Worm (Caenorhabditis elegans) whole organism, L4/young adult: ENCODE data around the gene sma-5.
"Not testable (repeated sequence)": the region's sequence is repeated elsewhere in the genome, so short reads cannot be mapped to it uniquely, and the experiment has no call there.

Experiments used
- W03F9.2 ChIP-seq: fragments of 150-350 bp; optimal IDR thresholded peaks from 2 replicates; lab custom pipeline; 2014; ENCODE audit warnings: missing biosample characterization, missing genetic modification characterization
- dao-5 ChIP-seq: sonication (generic microtip); optimal IDR thresholded peaks from 2 replicates; lab custom pipeline; 2016; ENCODE audit warnings: missing genotype, missing genetic modification characterization, moderate library complexity, missing compliant biosample characterization
- him-1 ChIP-seq: sonication (generic microtip); optimal IDR thresholded peaks from 2 replicates; lab custom pipeline; 2016; ENCODE audit warnings: missing genotype, missing genetic modification reagents, missing genetic modification characterization, missing compliant biosample characterization

sma-5 gene

DNA sequence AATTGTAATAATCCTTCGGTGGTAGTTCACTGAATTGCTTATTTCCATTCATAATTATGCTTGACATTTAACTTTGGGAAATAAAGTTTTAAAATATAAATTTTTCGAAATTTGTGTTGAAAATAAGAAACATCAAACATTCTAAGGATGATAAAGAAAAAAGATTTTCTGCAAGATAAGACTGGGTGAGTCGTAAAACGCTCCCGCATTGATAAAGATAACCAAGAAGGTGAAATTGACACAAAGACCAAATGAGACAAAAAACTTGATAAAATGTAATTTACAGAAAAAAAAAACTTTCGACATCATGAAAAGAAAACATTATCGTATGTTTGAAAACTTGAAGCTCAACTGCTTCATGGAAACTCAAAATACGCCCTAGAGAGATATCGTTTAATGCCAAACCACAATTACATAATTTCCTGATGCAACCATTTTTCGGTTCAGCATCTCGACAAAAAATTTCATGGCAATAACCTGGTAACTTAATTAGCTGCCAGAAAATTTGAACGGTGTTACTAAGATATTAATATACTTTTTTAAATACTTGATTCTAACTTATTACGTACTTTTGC, 37.2 kb downstream of the sma-5 start:
- no peak for TF ChIP-seq W03F9.2 (tag; lab: Kevin White, UChicago)
- TF ChIP-seq him-1, result no peak
- TF ChIP-seq dao-5 (tag; lab: Kevin White, UChicago), result no peak

DNA sequence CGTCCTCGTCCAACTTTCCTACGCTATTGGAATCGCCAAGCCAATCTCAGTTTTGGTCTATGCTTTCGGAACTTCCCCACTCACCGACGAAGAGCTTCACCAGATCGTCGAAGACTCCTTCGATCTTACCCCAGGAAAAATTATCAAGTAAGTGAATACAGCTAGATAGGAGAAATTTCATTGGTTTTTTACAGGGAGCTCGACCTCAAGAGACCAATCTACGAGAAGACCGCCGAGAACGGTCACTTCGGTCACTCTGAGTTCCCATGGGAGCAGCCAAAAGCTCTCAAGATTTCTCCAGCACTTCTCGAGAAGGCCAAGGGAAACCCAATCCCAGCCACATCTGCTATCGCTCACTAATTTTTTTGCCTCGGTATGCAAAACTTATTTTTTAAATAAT, 38.3 kb downstream of the sma-5 start:
- no peak for TF ChIP-seq W03F9.2 (tag; lab: Kevin White, UChicago)
- TF ChIP-seq dao-5 (tag; lab: Kevin White, UChicago), result no peak
- no peak for TF ChIP-seq him-1

DNA sequence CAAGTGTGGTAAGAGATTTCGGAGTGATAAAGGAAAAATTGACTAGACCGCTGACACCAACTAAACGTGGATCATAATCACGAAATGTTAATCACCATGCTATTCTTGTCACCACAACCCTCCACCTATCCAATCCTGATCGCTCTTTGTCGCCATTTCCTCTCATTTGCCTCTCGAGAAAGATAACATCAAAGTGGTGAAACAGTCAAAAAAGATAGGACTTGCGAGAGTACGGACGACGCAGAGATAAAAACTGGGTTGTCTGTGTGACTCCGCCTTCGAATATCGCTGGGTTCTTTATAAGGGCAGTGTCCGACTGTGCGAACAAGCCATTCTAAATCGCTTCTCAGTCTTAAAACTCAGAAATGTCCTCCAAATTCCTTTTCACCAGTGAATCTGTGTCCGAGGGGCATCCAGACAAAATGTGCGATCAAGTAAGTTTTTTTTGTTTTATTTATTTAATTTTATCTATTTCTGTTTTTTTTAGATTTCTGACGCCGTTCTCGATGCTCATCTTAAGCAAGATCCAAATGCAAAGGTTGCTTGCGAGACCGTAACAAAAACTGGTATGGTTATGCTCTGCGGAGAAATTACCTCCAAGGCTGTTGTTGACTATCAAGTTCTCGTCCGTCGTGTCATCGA, 39.6 kb downstream of the sma-5 start, which contains the start of gene sams-1:
TSS of gene sams-1 (plus strand) at position 300 of the 642 bp plus-strand sequence.
- TF ChIP-seq him-1, result no peak
- no peak for TF ChIP-seq dao-5 (tag; lab: Kevin White, UChicago)
- TF ChIP-seq W03F9.2 (tag; lab: Kevin White, UChicago), result no peak

DNA sequence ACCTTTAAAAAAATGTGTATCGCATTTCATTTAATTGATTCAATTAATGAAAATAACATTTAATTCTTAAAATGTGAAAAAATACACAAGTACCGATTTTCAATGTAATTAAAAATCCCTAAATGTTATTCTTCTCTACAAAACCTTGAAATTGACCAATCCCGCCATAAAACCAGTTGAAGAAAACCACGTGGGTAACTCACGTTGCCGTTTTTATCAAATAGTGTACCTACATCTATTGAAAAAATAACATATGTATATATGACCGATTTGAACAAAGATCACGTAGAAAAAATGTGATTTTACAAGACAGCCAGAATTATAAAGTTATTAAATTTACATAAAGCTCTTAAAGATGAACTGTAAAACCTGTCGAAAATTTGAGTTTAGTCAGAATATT, 40.2 kb downstream of the sma-5 start:
- no peak for TF ChIP-seq him-1
- no peak for TF ChIP-seq dao-5 (tag; lab: Kevin White, UChicago)
- TF ChIP-seq W03F9.2 (tag; lab: Kevin White, UChicago), result no peak

DNA sequence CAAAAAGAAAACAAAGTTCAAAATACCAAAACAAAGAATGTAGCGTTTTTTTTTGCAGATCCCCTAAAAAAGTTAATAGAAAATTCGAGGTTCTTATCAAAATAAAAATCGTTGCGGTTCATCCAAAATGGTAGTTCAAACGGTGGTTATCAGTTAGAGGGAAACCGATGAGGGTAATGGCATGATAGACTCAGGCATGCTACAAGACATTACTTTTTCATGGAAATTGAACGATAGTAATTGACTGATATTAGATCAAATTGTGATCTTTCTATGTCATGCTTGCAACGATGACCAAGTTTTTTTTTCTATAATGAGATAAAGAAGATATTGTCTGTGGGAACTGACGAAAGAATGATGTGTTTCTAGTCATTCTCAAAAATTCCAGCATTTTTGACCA, 40.8 kb downstream of the sma-5 start:
- TF ChIP-seq W03F9.2 (tag; lab: Kevin White, UChicago) (no peak), him-1 (no peak), dao-5 (tag; lab: Kevin White, UChicago) (no peak)

DNA sequence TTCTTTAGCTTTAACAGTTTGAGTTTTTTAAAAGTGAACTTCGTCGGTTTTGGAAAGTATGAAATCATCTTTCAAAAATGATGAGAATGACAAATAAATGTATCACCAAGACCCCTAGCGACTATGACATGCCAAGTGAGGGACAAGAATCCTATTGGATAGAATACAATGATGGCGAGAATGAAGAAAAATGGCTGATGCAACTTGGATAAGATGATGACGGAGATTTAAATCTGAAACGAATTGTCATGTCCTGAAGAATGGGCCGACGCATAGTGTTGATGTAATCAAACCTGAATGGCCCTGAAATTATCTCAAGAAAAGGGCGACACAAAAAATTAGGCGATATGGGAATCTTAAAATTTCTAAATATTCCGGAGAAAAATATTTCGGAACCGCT, 41.7 kb downstream of the sma-5 start:
- TF ChIP-seq dao-5 (tag; lab: Kevin White, UChicago) (no peak), him-1 (no peak), W03F9.2 (tag; lab: Kevin White, UChicago) (no peak)

DNA sequence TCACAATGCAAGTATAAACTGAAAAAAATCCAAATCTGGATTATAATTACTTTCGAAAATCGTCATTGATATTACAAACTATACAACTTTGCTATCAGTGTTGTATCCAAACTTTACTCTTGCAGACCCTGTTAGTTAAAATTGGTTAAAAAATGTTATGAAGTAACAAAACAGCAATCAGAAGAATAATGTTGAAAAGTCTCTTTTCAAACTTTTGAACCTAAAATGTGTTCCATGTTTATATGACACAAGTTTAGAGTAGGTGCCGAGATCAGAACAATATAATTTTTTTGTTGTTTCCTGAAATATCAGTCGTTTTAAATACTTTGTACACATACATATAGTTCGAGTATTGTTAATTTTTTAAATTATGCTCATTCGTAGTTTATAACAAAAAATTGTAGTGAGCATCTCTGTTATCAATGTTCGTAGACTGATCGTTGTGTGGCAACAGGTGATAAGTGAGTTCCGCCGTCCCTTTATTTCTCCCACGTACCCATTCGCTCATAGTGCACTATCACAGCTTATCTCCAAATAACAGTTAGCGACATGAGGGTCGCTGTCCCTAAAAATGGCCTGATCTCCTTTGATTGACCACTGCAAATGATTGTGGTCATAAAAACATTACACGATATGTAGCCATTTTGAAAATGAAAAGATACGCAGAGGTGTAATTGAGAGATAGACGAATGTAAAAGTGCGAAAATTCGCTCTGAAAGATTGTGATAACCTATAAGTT, 43.1 kb downstream of the sma-5 start:
- no peak for TF ChIP-seq him-1
- TF ChIP-seq W03F9.2 (tag; lab: Kevin White, UChicago), result no peak
- no peak for TF ChIP-seq dao-5 (tag; lab: Kevin White, UChicago)

DNA sequence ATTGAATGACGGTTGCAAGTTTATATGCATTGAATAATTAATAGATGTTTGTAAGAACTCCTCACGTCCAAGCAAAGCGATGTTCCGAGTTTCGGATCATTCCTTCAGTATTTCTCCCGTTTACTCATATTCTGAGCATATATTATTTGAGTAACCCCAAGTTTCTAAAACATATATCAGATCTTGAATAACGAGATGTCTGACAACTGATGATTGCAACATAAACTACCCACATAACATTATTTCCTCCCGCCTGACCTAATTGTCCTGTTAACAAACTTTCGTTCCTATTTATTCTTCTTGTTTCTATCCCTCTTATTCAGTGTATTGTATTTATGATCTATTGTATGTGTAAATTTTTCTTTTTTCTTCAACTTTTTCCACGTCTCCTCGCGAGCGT, 44.2 kb downstream of the sma-5 start, which contains the start of gene C49F5.13:
TSS of gene C49F5.13 (plus strand) at position 301 of the 400 bp plus-strand sequence.
- TF ChIP-seq him-1; W03F9.2 (tag; lab: Kevin White, UChicago); dao-5 (tag; lab: Kevin White, UChicago): not testable (repeated sequence)

DNA sequence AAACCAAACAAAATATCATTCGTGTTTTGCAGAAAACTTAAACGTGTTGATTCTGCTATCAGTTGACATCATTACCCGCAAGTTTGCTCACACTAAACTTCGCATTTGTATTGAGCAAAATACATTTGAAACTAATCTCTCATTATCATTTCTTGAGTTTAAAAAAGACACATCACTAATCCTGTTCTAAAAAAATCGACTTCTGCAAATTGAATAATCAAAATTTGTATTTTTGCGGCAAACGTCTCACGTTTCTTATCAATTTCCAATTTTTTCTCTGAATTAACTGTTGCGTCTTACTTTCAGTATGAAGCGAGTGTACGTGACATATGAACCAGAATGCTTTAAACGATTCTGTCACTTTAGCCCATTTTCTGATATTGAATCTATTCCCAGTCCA, 45.5 kb downstream of the sma-5 start, which contains the start of gene C49F5.8:
TSS of gene C49F5.8 (plus strand) at position 301 of the 400 bp plus-strand sequence.
- TF ChIP-seq W03F9.2 (tag; lab: Kevin White, UChicago), result no peak
- TF ChIP-seq dao-5 (tag; lab: Kevin White, UChicago), result no peak
- TF ChIP-seq him-1, result no peak

DNA sequence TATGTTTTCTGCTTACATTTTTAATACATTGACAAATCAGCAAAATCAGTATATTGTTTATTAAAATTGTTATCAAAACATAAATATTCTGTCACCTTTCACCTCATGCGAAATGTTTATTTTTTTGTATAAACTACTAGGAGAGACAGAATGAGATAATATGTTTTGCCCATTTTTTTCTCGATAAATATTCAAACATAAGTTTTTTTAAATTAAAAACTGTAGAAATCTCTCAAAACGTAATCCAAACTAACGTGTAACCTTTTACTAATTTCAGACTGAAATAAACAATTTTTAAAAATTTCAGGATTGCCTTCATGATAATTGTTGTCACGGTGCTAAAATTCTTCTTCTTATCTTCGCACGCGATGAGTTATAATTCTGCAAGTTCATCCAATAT, 48.1 kb downstream of the sma-5 start, which contains the start of gene T08D10.5:
TSS of gene T08D10.5 (plus strand) at position 301 of the 400 bp plus-strand sequence.
- TF ChIP-seq W03F9.2 (tag; lab: Kevin White, UChicago), result no peak
- no peak for TF ChIP-seq him-1

DNA sequence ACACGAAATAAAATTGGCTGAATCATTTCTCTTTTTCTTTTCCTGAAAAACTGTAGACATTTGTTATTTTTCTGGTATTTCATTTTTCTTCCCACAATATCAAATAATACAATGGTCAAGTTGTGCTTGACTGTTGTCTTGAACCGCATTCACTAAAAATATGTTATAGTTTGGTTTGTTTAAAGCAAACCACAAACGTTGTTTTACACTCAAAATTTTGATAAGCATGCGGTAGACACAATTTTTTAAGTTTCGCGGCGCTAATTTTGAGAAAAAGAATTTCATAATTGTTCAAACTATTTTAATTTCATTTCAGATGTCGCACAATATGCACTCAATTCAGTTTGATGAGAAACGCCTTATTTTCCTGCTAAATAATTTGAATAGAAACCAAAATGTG, 50.2 kb downstream of the sma-5 start, which contains the start of gene T08D10.3:
TSS of gene T08D10.3 (plus strand) at position 301 of the 400 bp plus-strand sequence.
- TF ChIP-seq dao-5 (tag; lab: Kevin White, UChicago), result no peak
- TF ChIP-seq him-1, result no peak
- TF ChIP-seq W03F9.2 (tag; lab: Kevin White, UChicago), result no peak

DNA sequence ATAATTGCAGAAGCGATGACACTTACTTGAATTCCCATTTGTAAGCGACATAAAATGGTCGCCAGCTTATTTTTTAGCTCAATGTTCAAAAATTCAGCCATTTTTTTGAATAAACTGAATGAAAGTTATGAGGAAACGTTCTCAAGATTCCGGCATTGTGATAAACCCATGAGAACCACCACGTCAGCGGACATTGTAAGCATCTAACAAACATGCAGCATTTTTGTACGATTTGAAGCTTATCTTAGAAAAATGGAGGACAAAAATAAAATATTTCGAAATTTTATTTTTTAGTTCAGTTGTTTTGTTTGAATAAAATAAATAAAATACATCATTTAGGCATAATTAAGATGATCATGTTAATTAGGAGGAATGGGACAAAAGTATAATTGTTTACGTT, 52.1 kb downstream of the sma-5 start, which contains the start of gene T08D10.4:
TSS of gene T08D10.4 (minus strand) at position 101 of the 400 bp plus-strand sequence.
- no peak for TF ChIP-seq W03F9.2 (tag; lab: Kevin White, UChicago)
- no peak for TF ChIP-seq dao-5 (tag; lab: Kevin White, UChicago)
- TF ChIP-seq him-1, result no peak

DNA sequence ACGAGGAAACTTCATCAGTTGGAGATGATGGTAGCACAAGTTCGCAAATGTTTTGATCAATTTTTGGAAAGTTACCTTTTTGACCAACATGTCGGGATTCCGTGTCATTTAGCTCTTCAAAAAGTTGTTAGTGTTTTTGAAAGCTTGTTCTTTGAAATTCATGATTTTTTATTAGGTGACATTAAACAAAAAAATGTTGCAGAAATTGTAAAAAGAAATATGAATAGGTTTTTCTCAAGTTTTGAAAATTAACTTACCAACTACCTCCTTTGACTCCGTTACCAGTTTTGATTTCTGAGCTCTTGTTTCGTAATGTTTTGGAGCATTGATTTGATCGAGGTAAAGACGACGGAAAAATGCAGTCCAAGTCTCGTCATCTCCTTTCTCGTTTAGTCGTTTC, 53.2 kb downstream of the sma-5 start:
- TF ChIP-seq dao-5 (tag; lab: Kevin White, UChicago), result no peak
- TF ChIP-seq W03F9.2 (tag; lab: Kevin White, UChicago), result no peak
